Worm (Caenorhabditis elegans) whole organism, L1 larva: ENCODE measurements around the gene Y102A11A.3.

Source experiments
- C04F5.9 ChIP-seq: sonication (generic microtip); optimal IDR thresholded peaks from 2 replicates; lab custom pipeline; 2016; ENCODE audit warnings: missing genetic modification characterization, missing compliant biosample characterization
- C34B4.2 ChIP-seq: sonication (generic microtip); optimal IDR thresholded peaks from 2 replicates; lab custom pipeline; 2017; ENCODE audit warnings: mild to moderate bottlenecking, missing genetic modification characterization, missing compliant biosample characterization
- F16B12.6 ChIP-seq: fragments of 150-350 bp; optimal IDR thresholded peaks from 2 replicates; lab custom pipeline; 2014; ENCODE audit warnings: missing biosample characterization, missing genetic modification characterization
- aha-1 ChIP-seq: fragments of 150-350 bp; optimal IDR thresholded peaks from 2 replicates; lab custom pipeline; 2014; ENCODE audit warnings: missing biosample characterization, missing genetic modification characterization
- alr-1 ChIP-seq: fragments of 200-800 bp; sonication (Bioruptor generic); optimal IDR thresholded peaks from 2 replicates; lab custom pipeline; 2018; ENCODE audit warnings: borderline replicate concordance, mild to moderate bottlenecking, missing genetic modification characterization, missing compliant biosample characterization
- aly-2 ChIP-seq: fragments of 150-350 bp; optimal IDR thresholded peaks from 2 replicates; lab custom pipeline; 2014; ENCODE audit warnings: missing biosample characterization, missing genetic modification characterization
- ama-1 ChIP-seq: fragments of 150-350 bp; optimal IDR thresholded peaks from 2 replicates; lab custom pipeline; 2014
- ceh-8 ChIP-seq: fragments of 200-800 bp; sonication (Bioruptor generic); optimal IDR thresholded peaks from 2 replicates; lab custom pipeline; 2018; ENCODE audit warnings: mild to moderate bottlenecking, missing genetic modification characterization, moderate library complexity, missing compliant biosample characterization
- ceh-82 ChIP-seq, 3 experiments: fragments of 150-350 bp in 1 of 3; sonication (generic microtip) in 2 of 3; optimal IDR thresholded peaks; 2 replicates each; lab custom pipeline; 2014 to 2017; ENCODE audit warnings: missing biosample characterization in 3 of 3, missing genetic modification characterization in 3 of 3
- ceh-88 ChIP-seq: fragments of 200-800 bp; sonication (Bioruptor generic); IDR thresholded peaks from 2 replicates; pipeline ENCODE4 v1.3.6; 2022; ENCODE audit warnings: missing genetic modification characterization, missing compliant biosample characterization
- ces-1 ChIP-seq: fragments of 150-350 bp; optimal IDR thresholded peaks from 2 replicates; lab custom pipeline; 2014; ENCODE audit warnings: missing biosample characterization, missing genetic modification reagents, missing genetic modification characterization
- dpl-1 ChIP-seq, 3 experiments: fragments of 150-350 bp in 2 of 3; sonication (generic microtip) in 1 of 3; optimal IDR thresholded peaks; 2 replicates each; lab custom pipeline; 2014 to 2017; ENCODE audit warnings: missing biosample characterization in 3 of 3, missing genetic modification characterization in 3 of 3, missing genetic modification reagents in 3 of 3
- dsc-1 ChIP-seq: sonication (generic microtip); optimal IDR thresholded peaks from 2 replicates; lab custom pipeline; 2016; ENCODE audit warnings: mild to moderate bottlenecking, missing genetic modification characterization, missing compliant biosample characterization
- egl-13 ChIP-seq: sonication (generic microtip); optimal IDR thresholded peaks from 2 replicates; lab custom pipeline; 2016; ENCODE audit warnings: missing genotype, missing genetic modification reagents, missing genetic modification characterization, missing compliant biosample characterization
- egl-27 ChIP-seq, 2 experiments: fragments of 150-350 bp in 1 of 2; sonication (generic microtip); optimal IDR thresholded peaks; 3 replicates each; lab custom pipeline; 2017 to 2018; ENCODE audit warnings: missing biosample characterization in 2 of 2, missing genetic modification characterization in 2 of 2, missing genetic modification reagents in 2 of 2
- ets-5 ChIP-seq: fragments of 200-800 bp; sonication (Bioruptor generic); IDR thresholded peaks from 2 replicates; pipeline ENCODE4 v1.3.6; 2022; ENCODE audit warnings: missing genetic modification characterization, missing compliant biosample characterization
- fkh-10 ChIP-seq: sonication (generic microtip); optimal IDR thresholded peaks from 2 replicates; lab custom pipeline; 2017; ENCODE audit warnings: missing biosample characterization, missing genetic modification reagents, missing genetic modification characterization
- fkh-4 ChIP-seq: sonication (generic microtip); optimal IDR thresholded peaks from 2 replicates; lab custom pipeline; 2016; ENCODE audit warnings: missing compliant biosample characterization, missing genetic modification characterization, borderline replicate concordance
- fkh-8 ChIP-seq: sonication (generic microtip); optimal IDR thresholded peaks from 2 replicates; lab custom pipeline; 2016; ENCODE audit warnings: mild to moderate bottlenecking, missing genetic modification characterization, missing compliant biosample characterization
- fos-1 ChIP-seq: fragments of 150-350 bp; optimal IDR thresholded peaks from 2 replicates; lab custom pipeline; 2014; ENCODE audit warnings: missing biosample characterization, missing genetic modification characterization
- hlh-17 ChIP-seq: fragments of 200-800 bp; sonication (Bioruptor generic); optimal IDR thresholded peaks from 2 replicates; lab custom pipeline; 2018; ENCODE audit warnings: missing genetic modification characterization, mild to moderate bottlenecking, missing compliant biosample characterization, moderate library complexity, borderline replicate concordance
- hlh-4 ChIP-seq: sonication (generic microtip); optimal IDR thresholded peaks from 2 replicates; lab custom pipeline; 2016; ENCODE audit warnings: mild to moderate bottlenecking, missing genetic modification characterization, missing compliant biosample characterization
- irx-1 ChIP-seq: sonication (generic microtip); optimal IDR thresholded peaks from 2 replicates; lab custom pipeline; 2016; ENCODE audit warnings: missing genetic modification characterization, missing compliant biosample characterization
- lin-13 ChIP-seq: fragments of 150-350 bp; optimal IDR thresholded peaks from 2 replicates; lab custom pipeline; 2014; ENCODE audit warnings: missing biosample characterization, missing genetic modification reagents, missing genetic modification characterization
- lin-15B ChIP-seq: fragments of 150-350 bp; sonication (generic microtip); optimal IDR thresholded peaks from 3 replicates; lab custom pipeline; 2014; ENCODE audit warnings: missing biosample characterization, missing genetic modification characterization
- lin-39 ChIP-seq: fragments of 150-350 bp; optimal IDR thresholded peaks from 2 replicates; lab custom pipeline; 2014; ENCODE audit warnings: missing biosample characterization, missing genetic modification reagents, missing genetic modification characterization
- mdl-1 ChIP-seq, 2 experiments: fragments of 150-350 bp; optimal IDR thresholded peaks; 2 replicates each; lab custom pipeline; 2014 to 2017; ENCODE audit warnings: missing biosample characterization in 2 of 2, missing genetic modification characterization in 2 of 2, inconsistent platforms in 1 of 2
- mef-2 ChIP-seq: fragments of 150-350 bp; optimal IDR thresholded peaks from 2 replicates; lab custom pipeline; 2014; ENCODE audit warnings: missing biosample characterization, missing genetic modification characterization
- mep-1 ChIP-seq: fragments of 150-350 bp; optimal IDR thresholded peaks from 2 replicates; lab custom pipeline; 2014; ENCODE audit warnings: missing biosample characterization, missing genetic modification characterization
- nhr-11 ChIP-seq: fragments of 150-350 bp; optimal IDR thresholded peaks from 2 replicates; lab custom pipeline; 2014; ENCODE audit warnings: missing biosample characterization, missing genetic modification characterization
- nhr-12 ChIP-seq: sonication (generic microtip); optimal IDR thresholded peaks from 2 replicates; lab custom pipeline; 2017; ENCODE audit warnings: missing biosample characterization, missing genetic modification characterization
- nhr-19 ChIP-seq: fragments of 200-800 bp; sonication (Bioruptor generic); conservative IDR thresholded peaks from 2 replicates; pipeline ENCODE4 v1.3.6; 2022; ENCODE audit warnings: missing genetic modification characterization, missing compliant biosample characterization
- nhr-20 ChIP-seq: sonication (generic microtip); optimal IDR thresholded peaks from 2 replicates; lab custom pipeline; 2016; ENCODE audit warnings: mild to moderate bottlenecking, missing genetic modification characterization, missing compliant biosample characterization
- nhr-28 ChIP-seq: fragments of 150-350 bp; optimal IDR thresholded peaks from 2 replicates; lab custom pipeline; 2014; ENCODE audit warnings: missing biosample characterization, missing genetic modification characterization
- nhr-47 ChIP-seq: sonication (generic microtip); optimal IDR thresholded peaks from 2 replicates; lab custom pipeline; 2016; ENCODE audit warnings: mild to moderate bottlenecking, missing genetic modification characterization, moderate library complexity, missing compliant biosample characterization
- nhr-76 ChIP-seq: sonication (generic microtip); optimal IDR thresholded peaks from 2 replicates; lab custom pipeline; 2017; ENCODE audit warnings: missing biosample characterization, missing genetic modification characterization
- nhr-77 ChIP-seq: fragments of 150-350 bp; optimal IDR thresholded peaks from 2 replicates; lab custom pipeline; 2014; ENCODE audit warnings: missing biosample characterization, missing genetic modification characterization
- nhr-84 ChIP-seq: sonication (generic microtip); optimal IDR thresholded peaks from 2 replicates; lab custom pipeline; 2017; ENCODE audit warnings: missing biosample characterization, missing genetic modification characterization
- nhr-85 ChIP-seq: sonication (generic microtip); peaks from one replicate; lab custom pipeline; 2016; ENCODE audit warnings: missing genetic modification characterization, inconsistent platforms, missing compliant biosample characterization
- nhr-90 ChIP-seq: sonication (generic microtip); optimal IDR thresholded peaks from 2 replicates; lab custom pipeline; 2016; ENCODE audit warnings: mild to moderate bottlenecking, missing genetic modification characterization, missing compliant biosample characterization; ENCODE audit not compliant: poor library complexity
- pax-3 ChIP-seq: fragments of 200-800 bp; sonication (Bioruptor generic); optimal IDR thresholded peaks from 2 replicates; lab custom pipeline; 2018; ENCODE audit warnings: mild to moderate bottlenecking, missing genetic modification characterization, moderate library complexity, missing compliant biosample characterization
- skn-1 ChIP-seq: fragments of 150-350 bp; optimal IDR thresholded peaks from 2 replicates; lab custom pipeline; 2014; ENCODE audit warnings: missing biosample characterization, missing genetic modification characterization
- snpc-4 ChIP-seq: fragments of 150-350 bp; optimal IDR thresholded peaks from 2 replicates; lab custom pipeline; 2014; ENCODE audit warnings: missing biosample characterization, missing genetic modification characterization
- sptf-1 ChIP-seq: fragments of 150-350 bp; optimal IDR thresholded peaks from 2 replicates; lab custom pipeline; 2014; ENCODE audit warnings: missing biosample characterization, missing genetic modification characterization
- unc-130 ChIP-seq: fragments of 150-350 bp; optimal IDR thresholded peaks from 2 replicates; lab custom pipeline; 2017; ENCODE audit warnings: missing biosample characterization, missing genetic modification characterization, inconsistent platforms
- unc-62 ChIP-seq: fragments of 150-350 bp; optimal IDR thresholded peaks from 2 replicates; lab custom pipeline; 2014; ENCODE audit warnings: missing biosample characterization, missing genetic modification reagents, missing genetic modification characterization
- unc-98 ChIP-seq: fragments of 200-800 bp; sonication (Bioruptor generic); IDR thresholded peaks from 2 replicates; pipeline ENCODE4 v1.3.6; 2022; ENCODE audit warnings: missing genetic modification characterization, missing compliant biosample characterization
- vab-15 ChIP-seq: sonication (generic microtip); optimal IDR thresholded peaks from 2 replicates; lab custom pipeline; 2017; ENCODE audit warnings: missing genotype, mild to moderate bottlenecking, missing genetic modification characterization, missing compliant biosample characterization
- xbp-1 ChIP-seq: sonication (generic microtip); optimal IDR thresholded peaks from 2 replicates; lab custom pipeline; 2016; ENCODE audit warnings: missing genetic modification characterization, missing compliant biosample characterization
- zag-1 ChIP-seq: fragments of 150-350 bp; optimal IDR thresholded peaks from 2 replicates; lab custom pipeline; 2014; ENCODE audit warnings: missing biosample characterization, missing genetic modification characterization
- zip-4 ChIP-seq: fragments of 200-800 bp; sonication (Bioruptor generic); optimal IDR thresholded peaks from 2 replicates; lab custom pipeline; 2018; ENCODE audit warnings: mild to moderate bottlenecking, missing genetic modification characterization, moderate library complexity, missing compliant biosample characterization
- ztf-11 ChIP-seq, 2 experiments: sonication (generic microtip); optimal IDR thresholded peaks; 2 replicates each; lab custom pipeline; 2016 to 2017; ENCODE audit warnings: missing genetic modification characterization in 2 of 2, missing biosample characterization in 1 of 2, missing compliant biosample characterization in 1 of 2
- ztf-4 ChIP-seq: fragments of 150-350 bp; optimal IDR thresholded peaks from 2 replicates; lab custom pipeline; 2014; ENCODE audit warnings: missing biosample characterization, missing genetic modification characterization

The Y102A11A.3 gene

ce11 chrX:2071392-2072001, 52.5 kb downstream of the Y102A11A.3 start (continued):
- TF ChIP-seq zag-1: no peak
- peak; percentile 71 for TF ChIP-seq snpc-4 (tag; lab: Kevin White, UChicago)
- no peak for TF ChIP-seq nhr-28 (tag; lab: Kevin White, UChicago)
- TF ChIP-seq hlh-4 (tag; lab: Kevin White, UChicago): no peak
- TF ChIP-seq C34B4.2: no peak
- TF ChIP-seq nhr-20: peak; percentile 91
- peak; percentile 44 for TF ChIP-seq unc-130
- TF ChIP-seq nhr-90 (tag; lab: Kevin White, UChicago): peak; percentile 83
- TF ChIP-seq nhr-47 (tag; lab: Kevin White, UChicago): peak; percentile 86
- peak in 1 of 2 experiments; percentile 49 for TF ChIP-seq ztf-11 (tag; optimal IDR thresholded peaks at IDR 0.05; lab: Kevin White, UChicago)
- TF ChIP-seq zip-4 (GFP tag; lab: Kevin White, UChicago): peak; percentile 88
- no peak for TF ChIP-seq nhr-12 (tag; lab: Kevin White, UChicago)
- peak; percentile 42 for TF ChIP-seq vab-15
- peak; percentile 80 for TF ChIP-seq xbp-1 (tag; lab: Kevin White, UChicago)
- TF ChIP-seq lin-39 (tag; lab: Kevin White, UChicago): no peak
- TF ChIP-seq ceh-82 (tag; optimal IDR thresholded peaks at IDR 0.05; lab: Kevin White, UChicago): peak; percentile 52 to 87 (median 64)
- TF ChIP-seq ets-5: no peak
- TF ChIP-seq irx-1: peak; percentile 70
- TF ChIP-seq skn-1 (tag; lab: Kevin White, UChicago): peak; percentile 97
- no peak for TF ChIP-seq fkh-4 (tag; lab: Kevin White, UChicago)
- TF ChIP-seq nhr-77 (tag; lab: Kevin White, UChicago): peak; percentile 20
- no peak for TF ChIP-seq hlh-17 (GFP tag; lab: Kevin White, UChicago)
- peak; percentile 82 for TF ChIP-seq lin-13 (GFP tag; lab: Kevin White, UChicago)
- TF ChIP-seq ztf-4 (tag; lab: Kevin White, UChicago): no peak
- no peak for TF ChIP-seq sptf-1 (tag; lab: Kevin White, UChicago)
- peak; percentile 5 for TF ChIP-seq aha-1 (tag; lab: Kevin White, UChicago)
- TF ChIP-seq dsc-1: peak; percentile 45
- peak; percentile 7 to 94 for TF ChIP-seq mdl-1 (tag; optimal IDR thresholded peaks at IDR 0.05; lab: Kevin White, UChicago)
- TF ChIP-seq C04F5.9 (tag; lab: Kevin White, UChicago): peak; percentile 38
- peak; percentile 47 for TF ChIP-seq ceh-8
- peak; percentile 33 for TF ChIP-seq fos-1
- no peak for TF ChIP-seq ama-1 (lab: Kevin White, UChicago)
- TF ChIP-seq mep-1 (tag; lab: Kevin White, UChicago): peak; percentile 91
- TF ChIP-seq fkh-10 (GFP tag; lab: Kevin White, UChicago): no peak
- TF ChIP-seq alr-1 (tag; lab: Kevin White, UChicago): no peak
- peak; percentile 87 for TF ChIP-seq nhr-19 (GFP tag; lab: Robert Waterston, UW)
- peak; percentile 22 for TF ChIP-seq lin-15B
- TF ChIP-seq nhr-84 (tag; lab: Kevin White, UChicago): no peak
- no peak for TF ChIP-seq nhr-11 (tag; lab: Kevin White, UChicago)
- TF ChIP-seq egl-27 (tag; optimal IDR thresholded peaks at IDR 0.05; lab: Kevin White, UChicago): no peak
- peak; percentile 96 for TF ChIP-seq F16B12.6 (tag; lab: Kevin White, UChicago)
- TF ChIP-seq egl-13 (tag; lab: Kevin White, UChicago): peak; percentile 63
- TF ChIP-seq ceh-88: peak; percentile 39; the same call in 1 of the 2 replicates
- TF ChIP-seq aly-2 (tag; lab: Kevin White, UChicago): no peak
- peak; percentile 43 for TF ChIP-seq pax-3 (tag; lab: Kevin White, UChicago)
- TF ChIP-seq mef-2: peak; percentile 10
- no peak for TF ChIP-seq ces-1 (GFP tag; lab: Kevin White, UChicago)
- no peak for TF ChIP-seq nhr-76 (tag; lab: Kevin White, UChicago)
- peak; percentile 63 for TF ChIP-seq fkh-8 (tag; lab: Kevin White, UChicago)
- TF ChIP-seq unc-98: 0 out of 2 replicates have a peak, but pooled peaks have one; percentile 13
- peak; percentile 96 for TF ChIP-seq nhr-85 (tag; lab: Kevin White, UChicago)
- TF ChIP-seq unc-62 (GFP tag; lab: Kevin White, UChicago): no peak
- peak; percentile 64 to 65 (median 64) for TF ChIP-seq dpl-1 (GFP tag; optimal IDR thresholded peaks at IDR 0.05; lab: Kevin White, UChicago)
